Fruit fly (Drosophila melanogaster) Kc167 (cell line): Measurements from ENCODE around the gene CG13457.

Source experiments
- insv ChIP-seq: fragments of >200 bp; optimal IDR thresholded peaks from 3 replicates; lab custom pipeline; 2018; ENCODE audit warnings: missing external identifiers
- psq ChIP-seq: fragments of >200 bp; optimal IDR thresholded peaks from 2 replicates; lab custom pipeline; 2017; ENCODE audit warnings: missing external identifiers

dm6 chr3L:15172404-15173055 lies 41.4 kb upstream of the CG13457 start:
- TF ChIP-seq insv (lab: Kevin White, UChicago) (no peak), psq (lab: Kevin White, UChicago) (no peak)
